Fruit fly (Drosophila melanogaster) whole organism, larva: ENCODE data around the gene Aps.

Source experiments
- noc ChIP-seq: fragments of 200-800 bp; sonication (Bioruptor generic); optimal IDR thresholded peaks from 3 replicates; lab custom pipeline; 2019; ENCODE audit warnings: missing biosample characterization, mild to moderate bottlenecking, missing genetic modification characterization, moderate library complexity

The Aps gene

DNA sequence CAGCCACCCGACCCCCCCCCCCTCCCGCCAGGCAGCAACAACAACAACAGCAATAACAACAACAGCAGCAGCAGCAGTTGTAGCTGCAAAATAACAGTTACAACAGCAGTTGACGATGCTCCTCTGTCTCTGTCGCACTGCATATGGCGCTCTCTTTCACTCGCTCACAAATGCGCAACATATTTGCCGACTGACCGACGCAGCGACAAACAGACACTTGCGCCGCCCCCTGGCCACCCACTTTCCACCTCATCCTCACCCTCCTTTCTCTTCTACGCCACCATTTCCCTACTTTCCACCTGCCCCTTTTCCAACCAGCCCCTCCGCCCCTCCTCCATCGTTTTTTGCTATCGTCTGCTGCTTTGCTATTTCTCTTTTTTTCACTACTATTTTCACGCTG, 44.9 kb downstream of the Aps start:
- TF ChIP-seq noc (tag; lab: Kevin White, UChicago): no peak

DNA sequence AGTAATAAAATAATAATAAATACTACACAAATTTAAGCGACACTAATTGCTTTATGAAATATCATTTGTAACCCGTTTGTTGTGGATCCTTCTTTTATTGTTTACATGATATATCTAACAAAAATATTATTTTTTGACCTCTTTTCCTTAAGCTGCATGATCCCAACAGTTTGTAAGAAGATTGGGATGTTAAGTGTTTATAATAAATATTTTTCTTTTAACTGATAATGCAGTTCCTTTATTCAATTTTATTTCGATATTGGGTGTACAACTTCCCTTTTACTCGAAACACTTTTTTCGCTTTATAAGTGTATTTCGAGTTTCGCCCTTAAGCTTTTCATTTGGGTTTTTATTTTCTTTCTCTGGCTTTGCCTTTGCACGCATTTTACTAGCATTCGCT, 45.3 kb downstream of the Aps start:
- TF ChIP-seq noc (tag; lab: Kevin White, UChicago): no peak

DNA sequence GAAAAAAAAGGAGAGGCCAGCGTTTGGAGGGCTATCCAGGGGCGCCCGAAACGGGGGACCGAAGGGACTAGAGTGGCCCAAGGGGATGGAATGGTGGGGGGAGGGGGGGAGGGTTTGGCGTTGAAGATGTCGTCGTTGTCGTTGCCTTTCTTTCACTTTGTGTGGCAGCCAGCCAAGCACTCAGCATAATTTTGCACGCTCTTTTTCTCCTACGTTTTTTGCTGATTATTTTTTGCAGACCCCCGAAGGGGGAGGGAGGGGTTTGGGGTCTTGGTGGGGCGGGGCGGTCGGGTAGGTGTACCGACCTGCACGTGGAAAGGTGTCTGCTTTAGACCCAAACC, 45.8 kb downstream of the Aps start:
- TF ChIP-seq noc (tag; lab: Kevin White, UChicago): no peak

DNA sequence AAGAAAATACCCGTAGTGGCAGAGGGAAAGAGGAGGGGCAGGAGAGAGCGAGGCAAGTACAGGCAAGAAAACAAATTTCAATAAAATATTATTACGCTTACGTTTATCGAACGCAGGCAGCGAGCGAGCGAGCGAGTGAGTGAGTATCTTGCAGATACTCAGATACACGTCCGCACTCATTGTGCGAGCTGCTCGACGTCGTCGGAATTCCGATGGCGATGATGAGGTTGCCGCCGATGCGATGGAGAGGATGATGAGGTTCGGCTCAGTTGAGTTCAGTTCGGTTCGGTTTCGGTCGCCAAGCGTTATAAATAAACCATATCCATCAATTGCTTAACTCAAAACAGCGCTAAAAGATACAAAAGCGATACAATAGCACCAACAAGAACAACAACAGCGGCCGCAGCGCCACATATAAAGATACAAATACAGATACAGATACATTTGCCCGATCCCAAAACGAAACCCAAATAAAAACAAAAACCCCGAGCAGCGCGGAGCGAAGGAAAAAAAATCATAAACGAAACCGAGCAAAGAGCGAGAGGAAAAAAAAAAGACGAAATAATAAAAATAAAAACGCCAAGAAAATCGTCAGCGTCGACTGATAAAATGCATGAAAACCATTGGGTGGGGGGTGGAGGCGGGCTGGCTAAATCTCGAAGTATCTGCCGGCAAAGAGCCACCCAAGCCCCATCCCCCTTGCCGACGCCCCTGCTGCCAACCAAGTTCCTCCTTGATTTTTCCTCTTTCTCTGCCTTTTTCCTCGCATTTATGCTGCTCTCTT, 46.4 kb downstream of the Aps start:
- peak; percentile 32 for TF ChIP-seq noc (tag; lab: Kevin White, UChicago)

DNA sequence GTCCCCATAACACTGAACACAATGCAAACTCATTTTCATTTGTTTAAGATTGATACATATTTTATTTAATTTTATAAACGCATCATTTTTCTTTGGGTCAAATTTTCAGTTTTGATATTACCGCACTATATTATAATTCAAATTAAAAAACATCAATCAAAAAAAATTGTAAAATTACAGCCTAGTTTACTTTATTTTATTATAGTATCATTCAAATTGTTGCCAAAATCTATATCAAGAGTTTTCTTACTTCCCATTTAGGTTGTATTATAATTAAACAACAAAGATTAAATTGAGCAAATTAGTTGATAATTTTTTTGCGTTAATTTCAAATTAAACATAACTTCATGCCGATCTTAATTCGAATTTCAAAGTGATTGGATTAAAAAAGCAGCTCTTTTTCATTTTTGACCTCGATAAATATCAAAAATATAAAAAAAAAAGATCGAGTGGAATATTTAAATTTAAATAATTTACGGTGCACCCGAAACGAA, 47.0 kb downstream of the Aps start:
- no peak for TF ChIP-seq noc (tag; lab: Kevin White, UChicago)

DNA sequence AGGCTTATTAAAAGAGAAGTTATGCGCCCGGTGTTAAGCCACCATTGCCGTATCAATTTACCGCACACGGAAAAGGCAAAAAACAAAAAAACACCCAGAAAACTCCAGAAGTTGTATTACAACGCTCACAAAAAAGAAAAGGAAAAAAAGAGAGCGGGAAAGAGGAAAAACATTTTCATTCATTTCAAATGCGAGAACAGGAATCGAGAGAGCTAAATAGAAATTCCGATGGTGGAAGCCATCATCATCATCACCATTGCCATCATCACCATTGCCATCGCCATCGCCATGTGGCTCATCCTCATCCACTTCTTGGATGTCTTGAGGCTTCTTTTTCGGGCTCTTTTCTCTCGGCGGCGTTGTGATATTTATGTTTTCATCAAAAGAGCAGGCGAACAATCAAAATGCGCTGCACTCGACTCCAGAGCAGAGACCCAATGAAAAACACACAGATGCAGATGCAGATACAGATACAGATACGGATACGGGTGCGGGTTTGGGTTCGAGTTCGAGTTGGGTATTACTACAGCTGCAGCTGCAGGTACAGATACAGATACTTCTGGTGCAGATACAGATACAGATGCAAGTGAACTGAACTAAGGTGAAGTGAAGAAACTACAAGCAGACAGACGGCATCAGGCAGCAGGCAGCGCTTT, 47.7 kb downstream of the Aps start:
- no peak for TF ChIP-seq noc (tag; lab: Kevin White, UChicago)

DNA sequence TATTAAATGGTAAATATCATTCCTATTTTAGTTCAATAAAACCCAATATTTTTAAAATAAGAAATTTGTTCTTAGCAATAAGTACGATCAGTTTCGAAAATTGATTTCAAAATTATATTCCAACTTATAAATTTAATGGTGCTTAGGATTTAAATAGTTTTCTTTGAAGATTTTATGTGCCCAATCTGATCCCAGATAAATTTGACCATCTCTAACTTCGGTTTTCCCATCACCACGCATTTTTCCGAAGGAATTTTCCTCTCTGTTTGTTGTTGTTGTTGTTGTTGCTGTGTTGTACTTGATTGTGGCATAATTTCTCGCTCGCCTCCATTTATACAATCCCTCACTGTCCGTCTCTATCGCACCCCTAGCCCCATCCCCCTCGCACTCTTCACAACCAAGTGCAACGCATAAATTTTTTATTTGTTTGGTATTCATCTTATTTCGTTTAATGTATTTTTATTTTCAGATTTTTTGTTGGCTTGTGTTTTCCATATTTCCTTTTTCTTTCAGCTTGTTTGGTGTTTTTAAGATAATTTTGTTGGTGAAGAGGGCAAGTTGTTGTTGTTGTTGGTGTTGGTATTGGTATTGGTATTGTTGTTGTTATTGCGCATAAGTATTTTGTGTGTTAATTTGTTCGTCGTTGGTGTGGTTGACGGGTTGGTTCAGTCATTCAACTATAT, 49.2 kb downstream of the Aps start:
- no peak for TF ChIP-seq noc (tag; lab: Kevin White, UChicago)

DNA sequence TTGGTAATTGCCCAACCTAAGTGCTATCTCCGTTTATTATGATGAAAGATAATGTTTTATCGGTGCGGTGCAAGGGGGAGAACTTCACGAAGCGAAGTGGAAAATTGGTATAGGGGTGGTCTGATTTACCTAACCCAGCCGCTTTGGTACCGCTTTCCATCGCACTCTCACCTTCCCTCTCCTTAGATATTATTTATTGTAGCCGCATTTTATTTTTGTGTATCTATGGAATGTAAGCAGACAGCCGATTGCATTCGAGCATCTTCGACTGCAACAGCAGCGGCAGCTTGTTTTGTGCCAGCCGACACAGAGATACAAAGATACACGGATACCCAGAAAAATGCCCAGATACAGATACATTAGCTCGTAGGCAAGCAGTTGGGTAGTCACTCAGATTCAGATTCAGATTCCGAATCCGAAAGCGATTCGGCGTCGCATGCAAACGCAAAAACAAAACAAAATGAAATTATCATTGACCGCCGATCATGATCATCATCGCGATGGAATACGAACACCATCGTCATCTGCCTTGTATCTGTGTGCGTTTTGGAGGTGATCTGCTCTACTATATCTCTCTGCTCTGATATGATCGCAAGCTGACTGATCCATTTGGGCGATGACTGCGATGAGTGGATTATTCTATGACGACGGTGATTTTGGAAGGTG, 50.1 kb downstream of the Aps start:
- no peak for TF ChIP-seq noc (tag; lab: Kevin White, UChicago)

DNA sequence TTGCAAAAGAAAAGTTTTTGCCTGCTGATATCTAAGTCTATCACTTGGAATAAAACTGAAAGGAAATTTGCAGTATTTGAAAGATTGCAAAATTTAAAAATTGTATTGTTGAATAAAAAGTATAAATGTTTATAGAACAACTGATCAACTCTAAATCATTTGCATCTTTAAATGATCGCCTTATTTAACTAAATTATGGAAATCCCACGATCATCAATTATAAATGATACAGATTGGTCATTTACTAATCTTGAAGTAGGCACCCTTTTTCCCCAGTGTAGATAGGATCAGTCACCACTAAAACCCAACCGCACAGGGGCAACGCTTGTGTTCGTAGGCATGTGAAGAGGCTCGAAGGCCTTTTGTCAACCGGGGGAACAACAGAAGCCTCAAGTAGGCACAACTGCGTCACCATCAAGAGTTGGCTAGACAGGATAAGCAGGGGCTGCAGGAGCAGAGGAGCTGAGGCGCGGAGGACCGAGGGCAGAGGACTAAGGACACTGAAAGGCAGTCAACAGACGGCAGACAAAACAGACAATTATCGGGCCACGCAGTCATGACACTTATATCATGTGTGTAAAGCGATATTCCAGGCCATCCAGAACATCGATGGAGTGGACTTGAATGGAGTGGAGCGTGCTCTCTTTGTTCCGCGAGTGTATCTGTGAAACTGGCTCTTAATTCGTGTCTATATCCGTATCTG, 51.0 kb downstream of the Aps start:
- TF ChIP-seq noc (tag; lab: Kevin White, UChicago): no peak

DNA sequence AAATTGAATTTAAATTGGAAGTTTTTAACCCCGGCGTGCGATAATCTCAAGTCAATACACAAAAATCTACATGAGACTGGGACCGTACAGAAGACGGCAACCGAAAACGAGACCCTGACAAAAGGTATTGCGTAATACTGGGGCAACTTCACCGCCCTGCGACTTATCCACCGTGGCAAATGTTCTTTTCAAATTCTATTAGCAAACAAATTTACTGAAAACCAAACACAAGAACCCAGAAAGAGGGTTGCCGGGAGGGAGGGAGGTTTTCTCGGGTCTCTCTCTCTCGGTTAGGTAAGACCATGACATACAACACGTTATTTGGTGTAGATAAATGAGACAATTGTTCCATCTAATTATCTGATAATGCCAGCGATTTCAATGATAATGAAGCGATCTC, 53.2 kb downstream of the Aps start:
- TF ChIP-seq noc (tag; lab: Kevin White, UChicago): no peak
